Fruit fly (Drosophila melanogaster) whole organism, embryonic: ENCODE measurements around the gene Zwilch.

Experiments
- Blimp-1 ChIP-seq: fragments of 200-800 bp; sonication (Bioruptor generic); optimal IDR thresholded peaks from 3 replicates; lab custom pipeline; 2018; ENCODE audit warnings: missing biosample characterization, missing genetic modification characterization, mild to moderate bottlenecking, moderate library complexity, missing genetic modification reagents
- CG10959 ChIP-seq: fragments of 200-800 bp; sonication (Bioruptor generic); IDR thresholded peaks from 2 replicates; pipeline ENCODE4 v1.3.6; 2022; ENCODE audit warnings: missing biosample characterization, missing genetic modification characterization
- CG11504 ChIP-seq: fragments of 200-800 bp; sonication (Bioruptor generic); optimal IDR thresholded peaks from 3 replicates; lab custom pipeline; 2019; ENCODE audit warnings: missing biosample characterization, mild to moderate bottlenecking, missing genetic modification characterization, moderate library complexity
- CG11560 ChIP-seq: fragments of 200-800 bp; sonication (Bioruptor generic); IDR thresholded peaks from 3 replicates; pipeline ENCODE4 v1.3.6; 2022; ENCODE audit warnings: missing biosample characterization, missing genetic modification characterization
- CG1233 ChIP-seq: fragments of 200-800 bp; sonication (Bioruptor generic); optimal IDR thresholded peaks from 4 replicates; lab custom pipeline; 2018; ENCODE audit warnings: missing biosample characterization, mild to moderate bottlenecking, missing genetic modification characterization
- CG13287 ChIP-seq: fragments of 200-800 bp; sonication (Bioruptor generic); IDR thresholded peaks from 2 replicates; pipeline ENCODE4 v1.3.6; 2022; ENCODE audit warnings: missing biosample characterization, missing genetic modification characterization; ENCODE audit not compliant: partially characterized antibody
- CG15011 ChIP-seq: fragments of 200-800 bp; sonication (Bioruptor generic); optimal IDR thresholded peaks from 3 replicates; lab custom pipeline; 2018; ENCODE audit warnings: missing biosample characterization, mild to moderate bottlenecking, missing genetic modification characterization
- CG17186 ChIP-seq: fragments of 200-800 bp; sonication (Bioruptor generic); optimal IDR thresholded peaks from 3 replicates; lab custom pipeline; 2017; ENCODE audit warnings: missing biosample characterization, missing genetic modification reagents, missing genetic modification characterization
- CG17912 ChIP-seq: fragments of 200-800 bp; sonication (Bioruptor generic); optimal IDR thresholded peaks from 2 replicates; lab custom pipeline; 2018; ENCODE audit warnings: missing biosample characterization, mild to moderate bottlenecking, missing genetic modification characterization
- CG18476 ChIP-seq: fragments of 200-800 bp; sonication (Bioruptor generic); optimal IDR thresholded peaks from 2 replicates; lab custom pipeline; 2016; ENCODE audit warnings: missing biosample characterization, mild to moderate bottlenecking, missing genetic modification characterization
- CG2889 ChIP-seq: fragments of 200-800 bp; sonication (Bioruptor generic); IDR thresholded peaks from 3 replicates; pipeline ENCODE4 v1.3.6; 2022; ENCODE audit warnings: missing biosample characterization, missing genetic modification characterization
- CG3281 ChIP-seq: fragments of 200-800 bp; sonication (Bioruptor generic); optimal IDR thresholded peaks from 3 replicates; lab custom pipeline; 2017; ENCODE audit warnings: missing biosample characterization, mild to moderate bottlenecking, missing genetic modification characterization
- CG34422 ChIP-seq: fragments of 200-800 bp; sonication (Bioruptor generic); IDR thresholded peaks from 3 replicates; pipeline ENCODE4 v1.3.6; 2022; ENCODE audit warnings: missing biosample characterization, missing genetic modification characterization
- CG4282 ChIP-seq: fragments of 200-800 bp; sonication (Bioruptor generic); optimal IDR thresholded peaks from 2 replicates; lab custom pipeline; 2016; ENCODE audit warnings: missing biosample characterization, missing genetic modification characterization
- CG5245 ChIP-seq: fragments of 200-800 bp; sonication (Bioruptor generic); optimal IDR thresholded peaks from 3 replicates; lab custom pipeline; 2016; ENCODE audit warnings: missing biosample characterization, missing genetic modification characterization
- CG8281 ChIP-seq: fragments of 200-800 bp; sonication (Bioruptor generic); optimal IDR thresholded peaks from 2 replicates; lab custom pipeline; 2018; ENCODE audit warnings: missing biosample characterization, mild to moderate bottlenecking, missing genetic modification characterization, moderate library complexity
- CG8388 ChIP-seq: fragments of 200-800 bp; sonication (Bioruptor generic); optimal IDR thresholded peaks from 2 replicates; lab custom pipeline; 2019; ENCODE audit warnings: missing biosample characterization, mild to moderate bottlenecking, missing genetic modification characterization, moderate library complexity
- CHES-1-like ChIP-seq: fragments of 200-800 bp; sonication (Bioruptor generic); optimal IDR thresholded peaks from 2 replicates; lab custom pipeline; 2016; ENCODE audit warnings: missing biosample characterization, missing genetic modification characterization
- Dll ChIP-seq: fragments of 200-800 bp; sonication (Bioruptor generic); IDR thresholded peaks from 4 replicates; pipeline ENCODE4 v1.3.6; 2022; ENCODE audit warnings: missing biosample characterization, missing genetic modification characterization; ENCODE audit not compliant: partially characterized antibody
- Hr51 ChIP-seq, 2 experiments: fragments of 200-800 bp; sonication (Bioruptor generic); optimal IDR thresholded peaks; 2 replicates in 1 of 2; 3 replicates in 1 of 2; lab custom pipeline; 2016 to 2018; ENCODE audit warnings: missing biosample characterization in 2 of 2, missing genetic modification characterization in 2 of 2, mild to moderate bottlenecking in 1 of 2, moderate library complexity in 1 of 2
- Lpt ChIP-seq: fragments of >200 bp; optimal IDR thresholded peaks from 2 replicates; lab custom pipeline; 2018; ENCODE audit warnings: missing biosample characterization, missing genetic modification characterization
- Pdp1 ChIP-seq, 2 experiments: fragments of 200-800 bp; sonication (Bioruptor generic); optimal IDR thresholded peaks; 3 replicates each; lab custom pipeline; 2016; ENCODE audit warnings: missing biosample characterization in 2 of 2, missing genetic modification characterization in 2 of 2, mild to moderate bottlenecking in 1 of 2, moderate library complexity in 1 of 2
- Sox102F ChIP-seq: fragments of 200-800 bp; sonication (Bioruptor generic); optimal IDR thresholded peaks from 2 replicates; lab custom pipeline; 2018; ENCODE audit warnings: missing biosample characterization, mild to moderate bottlenecking, missing genetic modification characterization, moderate library complexity
- Tbp ChIP-seq: fragments of >200 bp; optimal IDR thresholded peaks from 2 replicates; lab custom pipeline; 2018; ENCODE audit warnings: missing biosample characterization, missing genetic modification characterization
- Vsx1 ChIP-seq: fragments of 200-800 bp; sonication (Bioruptor generic); optimal IDR thresholded peaks from 2 replicates; lab custom pipeline; 2017; ENCODE audit warnings: missing biosample characterization, mild to moderate bottlenecking, missing genetic modification characterization, missing genetic modification reagents
- Xrp1 ChIP-seq: fragments of 200-800 bp; sonication (Bioruptor generic); IDR thresholded peaks from 2 replicates; pipeline ENCODE4 v1.3.6; 2022; ENCODE audit warnings: missing biosample characterization, missing genetic modification characterization
- ase ChIP-seq: fragments of 200-800 bp; sonication (Bioruptor generic); IDR thresholded peaks from 3 replicates; pipeline ENCODE4 v1.3.6; 2022; ENCODE audit warnings: missing biosample characterization, missing genetic modification characterization
- az2 ChIP-seq: fragments of 200-800 bp; sonication (Bioruptor generic); optimal IDR thresholded peaks from 3 replicates; lab custom pipeline; 2016; ENCODE audit warnings: missing biosample characterization, missing genetic modification characterization
- crol ChIP-seq: fragments of 200-800 bp; sonication (Bioruptor generic); IDR thresholded peaks from 2 replicates; pipeline ENCODE4 v1.3.6; 2022; ENCODE audit warnings: missing biosample characterization, missing genetic modification characterization
- dpn ChIP-seq, 2 experiments: fragments of 200-800 bp; sonication (Bioruptor generic); optimal IDR thresholded peaks; 3 replicates each; lab custom pipeline; 2016; ENCODE audit warnings: missing biosample characterization in 2 of 2, missing genetic modification characterization in 2 of 2
- ems ChIP-seq: fragments of 200-800 bp; sonication (Bioruptor generic); optimal IDR thresholded peaks from 3 replicates; lab custom pipeline; 2016; ENCODE audit warnings: missing biosample characterization, missing genetic modification characterization
- eve ChIP-seq, 2 experiments: fragments of >200 bp; optimal IDR thresholded peaks; 2 replicates each; lab custom pipeline; 2017; ENCODE audit warnings: missing biosample characterization in 2 of 2, missing genetic modification characterization in 2 of 2
- eyg ChIP-seq: fragments of 200-800 bp; sonication (Bioruptor generic); optimal IDR thresholded peaks from 3 replicates; lab custom pipeline; 2016; ENCODE audit warnings: missing biosample characterization, missing genetic modification characterization
- fd96Cb ChIP-seq: fragments of 200-800 bp; sonication (Bioruptor generic); optimal IDR thresholded peaks from 2 replicates; lab custom pipeline; 2018; ENCODE audit warnings: missing biosample characterization, mild to moderate bottlenecking, missing genetic modification characterization, moderate library complexity
- grn ChIP-seq: fragments of 200-800 bp; sonication (Bioruptor generic); optimal IDR thresholded peaks from 3 replicates; lab custom pipeline; 2017; ENCODE audit warnings: missing biosample characterization, missing genetic modification characterization
- kni ChIP-seq: fragments of 200-800 bp; sonication (Bioruptor generic); optimal IDR thresholded peaks from 3 replicates; lab custom pipeline; 2017; ENCODE audit warnings: mild to moderate bottlenecking, missing biosample characterization, missing genetic modification reagents, missing genetic modification characterization
- knrl ChIP-seq: fragments of 200-800 bp; sonication (Bioruptor generic); IDR thresholded peaks from 3 replicates; pipeline ENCODE4 v1.3.6; 2022; ENCODE audit warnings: missing biosample characterization, missing genetic modification characterization; ENCODE audit not compliant: partially characterized antibody
- odd ChIP-seq: fragments of 200-800 bp; sonication (Bioruptor generic); optimal IDR thresholded peaks from 2 replicates; lab custom pipeline; 2017; ENCODE audit warnings: missing biosample characterization, mild to moderate bottlenecking, missing genetic modification characterization
- prd ChIP-seq, 3 experiments: fragments of >200 bp in 2 of 3; fragments of 200-800 bp in 1 of 3; sonication (Bioruptor generic) in 1 of 3; optimal IDR thresholded peaks in 2 of 3; IDR thresholded peaks in 1 of 3; 2 replicates in 2 of 3; 3 replicates in 1 of 3; pipeline versions ENCODE4 v1.3.6 to Lab custom; 2017 to 2022; ENCODE audit warnings: missing biosample characterization in 1 of 3, missing genetic modification characterization in 1 of 3
- pros ChIP-seq: fragments of 200-800 bp; sonication (Bioruptor generic); optimal IDR thresholded peaks from 3 replicates; lab custom pipeline; 2019; ENCODE audit warnings: missing biosample characterization, mild to moderate bottlenecking, missing genetic modification characterization, moderate library complexity
- pzg ChIP-seq: fragments of 200-800 bp; sonication (Bioruptor generic); optimal IDR thresholded peaks from 3 replicates; lab custom pipeline; 2018; ENCODE audit warnings: missing biosample characterization, mild to moderate bottlenecking, missing genetic modification characterization, moderate library complexity
- ranshi ChIP-seq: fragments of 200-800 bp; sonication (Bioruptor generic); IDR thresholded peaks from 2 replicates; pipeline ENCODE4 v1.3.6; 2022; ENCODE audit warnings: missing biosample characterization, missing genetic modification characterization
- repo ChIP-seq: fragments of 200-800 bp; sonication (Bioruptor generic); optimal IDR thresholded peaks from 2 replicates; lab custom pipeline; 2016; ENCODE audit warnings: missing biosample characterization, missing genetic modification characterization
- salm ChIP-seq: fragments of 200-800 bp; sonication (Bioruptor generic); optimal IDR thresholded peaks from 2 replicates; lab custom pipeline; 2018; ENCODE audit warnings: missing biosample characterization, mild to moderate bottlenecking, missing genetic modification characterization
- sim ChIP-seq: fragments of 200-800 bp; sonication (Bioruptor generic); IDR thresholded peaks from 2 replicates; pipeline ENCODE4 v1.3.6; 2022; ENCODE audit warnings: missing biosample characterization, missing genetic modification characterization
- stwl ChIP-seq: fragments of 200-800 bp; sonication (Bioruptor generic); optimal IDR thresholded peaks from 3 replicates; lab custom pipeline; 2018; ENCODE audit warnings: missing biosample characterization, mild to moderate bottlenecking, missing genetic modification characterization, moderate library complexity
- vfl ChIP-seq: fragments of 200-800 bp; sonication (Bioruptor generic); optimal IDR thresholded peaks from 2 replicates; lab custom pipeline; 2016; ENCODE audit warnings: missing biosample characterization, missing genetic modification characterization
- zen2 ChIP-seq: fragments of 200-800 bp; sonication (Bioruptor generic); IDR thresholded peaks from 3 replicates; pipeline ENCODE4 v1.3.6; 2022; ENCODE audit warnings: missing biosample characterization, missing genetic modification characterization; ENCODE audit not compliant: partially characterized antibody

The Zwilch gene

dm6 chr3R:31245785-31246184, 32.6 kb upstream of the Zwilch start:
- TF ChIP-seq Pdp1 (GFP tag; optimal IDR thresholded peaks at IDR 0.05; lab: Kevin White, UChicago), result peak in 1 of 2 experiments; percentile 41
- TF ChIP-seq prd (optimal IDR thresholded peaks at IDR 0.05; lab: Kevin White, UChicago), result no peak
- no peak for TF ChIP-seq prd (GFP tag; IDR thresholded peaks at IDR 0.05; lab: Robert Waterston, UW)
- TF ChIP-seq grn (GFP tag; lab: Kevin White, UChicago), result no peak
- TF ChIP-seq eyg, result no peak
- 0 out of 3 replicates have a peak, but pooled peaks have one; percentile 8 for TF ChIP-seq CG11560 (tag; lab: Robert Waterston, UW)
- TF ChIP-seq pros (GFP tag; lab: Kevin White, UChicago), result peak; percentile 26
- TF ChIP-seq Blimp-1 (GFP tag; lab: Kevin White, UChicago), result peak; percentile 92
- TF ChIP-seq kni (GFP tag; lab: Kevin White, UChicago), result peak; percentile 46

dm6 chr3R:31243079-31243668, 30.0 kb upstream of the Zwilch start:
- TF ChIP-seq CG17186, result no peak
- no peak for TF ChIP-seq odd (GFP tag; lab: Kevin White, UChicago)
- no peak for TF ChIP-seq vfl (GFP tag; lab: Kevin White, UChicago)
- no peak for TF ChIP-seq Tbp
- no peak for TF ChIP-seq stwl (tag; lab: Kevin White, UChicago)
- 0 out of 2 replicates have a peak, but pooled peaks have one; percentile 18 for TF ChIP-seq Xrp1 (GFP tag; lab: Robert Waterston, UW)
- TF ChIP-seq sim (GFP tag; lab: Robert Waterston, UW), result no peak
- no peak for TF ChIP-seq CG18476
- no peak for TF ChIP-seq CG1233 (GFP tag; lab: Kevin White, UChicago)
- TF ChIP-seq CG13287 (GFP tag; lab: Robert Waterston, UW), result no peak
- no peak for TF ChIP-seq Lpt (GFP tag; lab: Kevin White, UChicago)
- no peak for TF ChIP-seq Dll (GFP tag; lab: Robert Waterston, UW)
- peak in 1 of 2 experiments; percentile 17 for TF ChIP-seq Hr51 (GFP tag; optimal IDR thresholded peaks at IDR 0.05; lab: Kevin White, UChicago)
- TF ChIP-seq eve (GFP tag; optimal IDR thresholded peaks at IDR 0.05; lab: Kevin White, UChicago), result peak in 1 of 2 experiments; percentile 72
- TF ChIP-seq crol (GFP tag; lab: Robert Waterston, UW), result no peak
- peak; percentile 8 for TF ChIP-seq CG11504
- TF ChIP-seq Vsx1, result no peak
- TF ChIP-seq zen2 (GFP tag; lab: Robert Waterston, UW), result no peak
- TF ChIP-seq CG5245 (GFP tag; lab: Kevin White, UChicago), result no peak
- no peak for TF ChIP-seq knrl (GFP tag; lab: Robert Waterston, UW)
- TF ChIP-seq CG34422, result no peak
- TF ChIP-seq CG4282, result no peak
- no peak for TF ChIP-seq CG17912 (GFP tag; lab: Kevin White, UChicago)
- no peak for TF ChIP-seq pzg (GFP tag; lab: Kevin White, UChicago)
- TF ChIP-seq repo (GFP tag; lab: Kevin White, UChicago), result no peak
- TF ChIP-seq CG2889 (GFP tag; lab: Robert Waterston, UW), result no peak
- TF ChIP-seq salm, result no peak
- TF ChIP-seq fd96Cb (tag; lab: Kevin White, UChicago), result no peak
- no peak for TF ChIP-seq CHES-1-like (GFP tag; lab: Kevin White, UChicago)
- no peak for TF ChIP-seq ranshi (GFP tag; lab: Robert Waterston, UW)
- no peak for TF ChIP-seq ems (GFP tag; lab: Kevin White, UChicago)
- TF ChIP-seq CG15011 (GFP tag; lab: Kevin White, UChicago), result no peak
- TF ChIP-seq CG3281 (GFP tag; lab: Kevin White, UChicago), result no peak
- TF ChIP-seq ase (GFP tag; lab: Robert Waterston, UW), result no peak
- peak; percentile 8 for TF ChIP-seq Sox102F (GFP tag; lab: Kevin White, UChicago)
- no peak for TF ChIP-seq CG8388
- no peak for TF ChIP-seq CG10959
- TF ChIP-seq az2 (GFP tag; lab: Kevin White, UChicago), result no peak
- TF ChIP-seq dpn (GFP tag; optimal IDR thresholded peaks at IDR 0.05; lab: Kevin White, UChicago), result no peak
- TF ChIP-seq CG8281 (tag; lab: Kevin White, UChicago), result peak; percentile 99
